Worm (Caenorhabditis elegans) whole organism, L2 larva: ENCODE measurements around the gene F20D1.22.

ENCODE experiments used
- F13H6.1 ChIP-seq: sonication (generic microtip); optimal IDR thresholded peaks from 2 replicates; lab custom pipeline; 2016; ENCODE audit warnings: missing genetic modification characterization, missing compliant biosample characterization
- elt-3 ChIP-seq: sonication (generic microtip); optimal IDR thresholded peaks from 2 replicates; lab custom pipeline; 2017; ENCODE audit warnings: missing biosample characterization, missing genetic modification characterization
- lsy-2 ChIP-seq, 2 experiments: fragments of 150-350 bp in 1 of 2; sonication (generic microtip) in 1 of 2; optimal IDR thresholded peaks; 2 replicates each; lab custom pipeline; 2014 to 2017; ENCODE audit warnings: missing biosample characterization in 2 of 2, missing genetic modification characterization in 2 of 2
- nhr-237 ChIP-seq: fragments of 150-350 bp; optimal IDR thresholded peaks from 2 replicates; lab custom pipeline; 2014; ENCODE audit warnings: missing biosample characterization, missing genetic modification characterization
- nhr-25 ChIP-seq: fragments of 150-350 bp; sonication (generic microtip); optimal IDR thresholded peaks from 3 replicates; lab custom pipeline; 2014; ENCODE audit warnings: missing biosample characterization, missing genetic modification characterization
- sma-9 ChIP-seq, 2 experiments: fragments of 150-350 bp in 1 of 2; sonication (generic microtip) in 1 of 2; optimal IDR thresholded peaks; 2 replicates each; lab custom pipeline; 2014 to 2016; ENCODE audit warnings: missing genetic modification characterization in 2 of 2, mild to moderate bottlenecking in 1 of 2, missing biosample characterization in 1 of 2, missing compliant biosample characterization in 1 of 2, missing genetic modification reagents in 1 of 2, moderate library complexity in 1 of 2

ce11 chrX:14922758-14923157 lies 43.9 kb upstream of the F20D1.22 start:
- TF ChIP-seq sma-9 (GFP tag; optimal IDR thresholded peaks at IDR 0.05; lab: Kevin White, UChicago): no peak
- no peak for TF ChIP-seq sma-9 (tag; optimal IDR thresholded peaks at IDR 0.05; lab: Kevin White, UChicago)
- no peak for TF ChIP-seq elt-3 (tag; lab: Kevin White, UChicago)
- no peak for TF ChIP-seq nhr-237
- TF ChIP-seq lsy-2 (tag; optimal IDR thresholded peaks at IDR 0.05; lab: Kevin White, UChicago): no peak
- no peak for TF ChIP-seq nhr-25 (tag; lab: Kevin White, UChicago)
- no peak for TF ChIP-seq F13H6.1 (tag; lab: Kevin White, UChicago)
